Worm (Caenorhabditis elegans): ENCODE measurements around the gene dlat-1.

ce11 chrV:14478979-14479378 is 31.9 kb upstream of the dlat-1 start, which contains the start of gene clec-55:
- no peak for TF ChIP-seq flt-1 (GFP tag; IDR thresholded peaks at IDR 0.05)
- TF ChIP-seq ama-1 (optimal IDR thresholded peaks at IDR 0.05), result no peak
- no peak for TF ChIP-seq F13C5.2 (tag; optimal IDR thresholded peaks at IDR 0.05)
- no peak for TF ChIP-seq ets-7 (tag; optimal IDR thresholded peaks at IDR 0.05)
- no peak for TF ChIP-seq hnd-1 (tag; optimal IDR thresholded peaks at IDR 0.05)
- no peak for TF ChIP-seq aly-1 (tag; optimal IDR thresholded peaks at IDR 0.05)
- TF ChIP-seq hmg-4 (GFP tag; optimal IDR thresholded peaks at IDR 0.05), result no peak
- TF ChIP-seq tra-4 (tag; optimal IDR thresholded peaks at IDR 0.05), result no peak
- no peak for TF ChIP-seq ceh-36 (tag; optimal IDR thresholded peaks at IDR 0.05)
- TF ChIP-seq B0310.2 (tag; optimal IDR thresholded peaks at IDR 0.05), result no peak
